Worm (Caenorhabditis elegans): ENCODE data around the gene srab-7.
A peak's percentile ranks its signal among the peaks of the same experiment; 100 is the strongest.

DNA sequence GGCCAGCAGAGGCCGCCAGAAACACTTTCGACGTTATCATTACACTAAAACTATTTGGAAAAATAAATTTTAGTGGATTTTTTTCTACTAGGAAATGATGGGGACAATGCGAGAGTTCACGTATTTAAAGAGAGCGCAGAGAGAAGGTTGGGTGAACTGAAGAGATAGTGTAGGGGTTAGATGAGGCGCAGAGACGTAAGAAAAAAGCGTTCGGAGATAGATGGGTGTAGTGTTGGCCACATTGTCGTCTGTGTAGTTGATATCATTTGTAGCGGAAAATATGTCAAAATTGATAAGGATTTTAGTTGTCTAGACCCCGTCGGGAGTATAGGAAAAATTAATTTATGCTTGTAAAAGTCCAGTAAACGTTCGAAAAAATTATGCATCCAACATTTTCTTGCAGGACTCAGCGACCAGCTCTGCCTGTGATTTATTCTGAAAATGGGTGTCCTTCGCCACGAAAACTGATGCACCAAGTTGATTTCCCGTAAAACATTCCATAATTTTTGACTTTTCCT, 38.2 kb upstream of the srab-7 start, which contains the start of the genes Y73C8B.3 and Y73C8B.9:
- TF ChIP-seq snpc-4 (tag; optimal IDR thresholded peaks at IDR 0.05) (no peak), nhr-12 (tag; optimal IDR thresholded peaks at IDR 0.05) (no peak), zip-8 (tag; optimal IDR thresholded peaks at IDR 0.05) (no peak), flh-1 (GFP tag; optimal IDR thresholded peaks at IDR 0.05) (no peak), nhr-76 (tag; optimal IDR thresholded peaks at IDR 0.05) (no peak), pha-4 (tag; optimal IDR thresholded peaks at IDR 0.05) (no peak), elt-1 (tag; optimal IDR thresholded peaks at IDR 0.05; ENCODE audit: borderline replicate concordance, insufficient read depth) (no peak), nhr-237 (tag; optimal IDR thresholded peaks at IDR 0.05) (no peak), ceh-39 (tag; optimal IDR thresholded peaks at IDR 0.05) (no peak), blmp-1 (tag; optimal IDR thresholded peaks at IDR 0.05) (no peak), mab-5 (tag; optimal IDR thresholded peaks at IDR 0.05) (no peak), ztf-11 (tag; optimal IDR thresholded peaks at IDR 0.05) (no peak), elt-3 (tag; optimal IDR thresholded peaks at IDR 0.05) (peak; percentile 46), lin-13 (tag; optimal IDR thresholded peaks at IDR 0.05) (no peak)

Measured in whole organism, mixed stage, embryonic.